Worm (Caenorhabditis elegans) whole organism, mixed stage, embryonic: ENCODE results near the gene C23H3.9.

Experiments
- bed-3 ChIP-seq: fragments of 200-800 bp; sonication (Bioruptor generic); optimal IDR thresholded peaks from 3 replicates; lab custom pipeline; 2018; ENCODE audit warnings: mild to moderate bottlenecking, missing genetic modification characterization, moderate library complexity, missing compliant biosample characterization
- elt-1 ChIP-seq: sonication (generic microtip); optimal IDR thresholded peaks from 2 replicates; lab custom pipeline; 2017; ENCODE audit warnings: missing genetic modification characterization, mild to moderate bottlenecking, missing compliant biosample characterization, antibody characterized with exemption, moderate library complexity, borderline replicate concordance; ENCODE audit not compliant: insufficient read depth
- elt-3 ChIP-seq: fragments of 150-350 bp; optimal IDR thresholded peaks from 2 replicates; lab custom pipeline; 2014; ENCODE audit warnings: missing biosample characterization, missing genetic modification characterization
- lin-13 ChIP-seq: fragments of 150-350 bp; optimal IDR thresholded peaks from 2 replicates; lab custom pipeline; 2014; ENCODE audit warnings: missing biosample characterization, missing genetic modification characterization
- lsy-2 ChIP-seq: fragments of 150-350 bp; optimal IDR thresholded peaks from 2 replicates; lab custom pipeline; 2014; ENCODE audit warnings: missing biosample characterization, missing genetic modification characterization
- nhr-12 ChIP-seq: fragments of 150-350 bp; optimal IDR thresholded peaks from 2 replicates; lab custom pipeline; 2014; ENCODE audit warnings: missing biosample characterization, missing genetic modification characterization
- nhr-237 ChIP-seq: fragments of 150-350 bp; optimal IDR thresholded peaks from 2 replicates; lab custom pipeline; 2014; ENCODE audit warnings: missing biosample characterization, missing genetic modification characterization
- nhr-28 ChIP-seq: fragments of 150-350 bp; optimal IDR thresholded peaks from 2 replicates; lab custom pipeline; 2014; ENCODE audit warnings: missing biosample characterization, missing genetic modification characterization
- snpc-4 ChIP-seq: fragments of 150-350 bp; optimal IDR thresholded peaks from 2 replicates; lab custom pipeline; 2014; ENCODE audit warnings: missing biosample characterization, missing genetic modification characterization
- unc-39 ChIP-seq: fragments of 150-350 bp; optimal IDR thresholded peaks from 2 replicates; lab custom pipeline; 2014; ENCODE audit warnings: missing biosample characterization, missing genetic modification characterization
- unc-62 ChIP-seq: fragments of 150-350 bp; optimal IDR thresholded peaks from 2 replicates; lab custom pipeline; 2014; ENCODE audit warnings: missing biosample characterization, missing genetic modification reagents, missing genetic modification characterization
- ztf-11 ChIP-seq: fragments of 150-350 bp; optimal IDR thresholded peaks from 2 replicates; lab custom pipeline; 2014; ENCODE audit warnings: missing biosample characterization, missing genetic modification characterization

- no peak for TF ChIP-seq nhr-12
- no peak for TF ChIP-seq snpc-4
- TF ChIP-seq ztf-11 (tag; lab: Kevin White, UChicago), result peak; percentile 72
- TF ChIP-seq nhr-237 (tag; lab: Kevin White, UChicago), result peak; percentile 50
- no peak for TF ChIP-seq lsy-2 (tag; lab: Kevin White, UChicago)
- peak; percentile 20 for TF ChIP-seq unc-62 (GFP tag; lab: Kevin White, UChicago)
- TF ChIP-seq unc-39, result no peak
- no peak for TF ChIP-seq nhr-28
- no peak for TF ChIP-seq elt-1 (tag; lab: Kevin White, UChicago)
- TF ChIP-seq lin-13 (tag; lab: Kevin White, UChicago), result peak; percentile 17
- no peak for TF ChIP-seq bed-3
- TF ChIP-seq elt-3, result peak; percentile 60
These were observed 12.7 kb downstream of the C23H3.9 start for ce11 chrII:66322-66721.
